Worm (Caenorhabditis elegans): ENCODE results near the gene ent-7.

ent-7 gene

ce11 chrIV:10066456-10066855 is 49.4 kb downstream of the ent-7 start:
- TF ChIP-seq T22C8.4 (GFP tag; IDR thresholded peaks at IDR 0.05) (no peak), ref-1 (GFP tag; conservative IDR thresholded peaks at IDR 0.05) (no peak), flt-1 (GFP tag; IDR thresholded peaks at IDR 0.05) (no peak), ztf-23 (GFP tag; IDR thresholded peaks at IDR 0.05) (no peak), tab-1 (GFP tag; IDR thresholded peaks at IDR 0.05) (no peak), klf-2 (GFP tag; conservative IDR thresholded peaks at IDR 0.05) (no peak), cog-1 (tag; optimal IDR thresholded peaks at IDR 0.05) (no peak), med-1 (GFP tag; optimal IDR thresholded peaks at IDR 0.05; ENCODE audit: insufficient read depth) (no peak), ztf-29 (GFP tag; IDR thresholded peaks at IDR 0.05) (no peak)

ce11 chrIV:10067541-10067940 is 50.5 kb downstream of the ent-7 start, which contains the start of gene cwn-2:
TSS of gene cwn-2 (plus strand) at chrIV:10067816.
- no peak for TF ChIP-seq ref-1 (GFP tag; conservative IDR thresholded peaks at IDR 0.05)
- no peak for TF ChIP-seq tab-1 (GFP tag; IDR thresholded peaks at IDR 0.05)
- TF ChIP-seq flt-1 (GFP tag; IDR thresholded peaks at IDR 0.05) = no peak
- TF ChIP-seq ztf-23 (GFP tag; IDR thresholded peaks at IDR 0.05) = no peak
- no peak for TF ChIP-seq T22C8.4 (GFP tag; IDR thresholded peaks at IDR 0.05)
- no peak for TF ChIP-seq klf-2 (GFP tag; conservative IDR thresholded peaks at IDR 0.05)
- TF ChIP-seq ztf-29 (GFP tag; IDR thresholded peaks at IDR 0.05) = no peak
- no peak for TF ChIP-seq med-1 (GFP tag; optimal IDR thresholded peaks at IDR 0.05; ENCODE audit: insufficient read depth)
- no peak for TF ChIP-seq cog-1 (tag; optimal IDR thresholded peaks at IDR 0.05)

ce11 chrIV:10068266-10068665 is 51.2 kb downstream of the ent-7 start:
- TF ChIP-seq med-1 (GFP tag; optimal IDR thresholded peaks at IDR 0.05; ENCODE audit: insufficient read depth) = no peak
- TF ChIP-seq ztf-23 (GFP tag; IDR thresholded peaks at IDR 0.05) = no peak
- TF ChIP-seq ztf-29 (GFP tag; IDR thresholded peaks at IDR 0.05) = no peak
- no peak for TF ChIP-seq tab-1 (GFP tag; IDR thresholded peaks at IDR 0.05)
- no peak for TF ChIP-seq T22C8.4 (GFP tag; IDR thresholded peaks at IDR 0.05)
- TF ChIP-seq flt-1 (GFP tag; IDR thresholded peaks at IDR 0.05) = no peak
- TF ChIP-seq klf-2 (GFP tag; conservative IDR thresholded peaks at IDR 0.05) = no peak
- no peak for TF ChIP-seq ref-1 (GFP tag; conservative IDR thresholded peaks at IDR 0.05)
- TF ChIP-seq cog-1 (tag; optimal IDR thresholded peaks at IDR 0.05) = no peak

Measured in whole organism, midembryonic.